Worm (Caenorhabditis elegans): Measurements from ENCODE around the gene hpo-7.
"Not testable (repeated sequence)": the region's sequence is repeated elsewhere in the genome, so short reads cannot be mapped to it uniquely, and the experiment has no call there.

The hpo-7 gene

DNA sequence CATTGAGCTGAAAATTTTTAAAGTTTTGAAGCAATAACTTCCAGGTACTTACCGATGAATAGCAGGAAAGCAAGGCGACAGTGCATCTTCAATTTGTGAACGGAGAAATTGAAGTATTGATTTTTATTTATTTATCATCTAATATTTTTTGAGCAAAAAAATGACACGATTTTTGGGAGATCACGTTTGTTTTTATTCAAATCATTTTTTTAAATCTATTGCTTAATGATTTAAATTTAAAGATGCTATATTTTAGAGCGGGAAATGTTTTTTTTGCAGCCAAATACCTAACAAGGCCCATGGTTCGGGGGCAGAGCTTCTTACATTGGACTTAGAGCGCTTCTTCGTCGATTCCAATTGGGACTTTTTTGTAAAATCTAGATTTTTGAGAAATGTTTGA is 30.9 kb upstream of the hpo-7 start, which contains the start of gene C33C12.4:
C33C12.4 (minus strand) TSS at position 101 of the 400 bp plus-strand sequence.
- TF ChIP-seq ztf-11 (tag; optimal IDR thresholded peaks at IDR 0.05), result no peak
- TF ChIP-seq egl-27 (tag; optimal IDR thresholded peaks at IDR 0.05), result no peak
- TF ChIP-seq nhr-25 (tag; optimal IDR thresholded peaks at IDR 0.05), result no peak
- no peak for TF ChIP-seq nhr-12 (tag; optimal IDR thresholded peaks at IDR 0.05)
- TF ChIP-seq ceh-16 (tag; optimal IDR thresholded peaks at IDR 0.05), result no peak
- no peak for TF ChIP-seq pha-4 (tag; optimal IDR thresholded peaks at IDR 0.05)
- no peak for TF ChIP-seq jun-1 (tag; optimal IDR thresholded peaks at IDR 0.05)
- no peak for TF ChIP-seq zag-1 (tag; optimal IDR thresholded peaks at IDR 0.05)

DNA sequence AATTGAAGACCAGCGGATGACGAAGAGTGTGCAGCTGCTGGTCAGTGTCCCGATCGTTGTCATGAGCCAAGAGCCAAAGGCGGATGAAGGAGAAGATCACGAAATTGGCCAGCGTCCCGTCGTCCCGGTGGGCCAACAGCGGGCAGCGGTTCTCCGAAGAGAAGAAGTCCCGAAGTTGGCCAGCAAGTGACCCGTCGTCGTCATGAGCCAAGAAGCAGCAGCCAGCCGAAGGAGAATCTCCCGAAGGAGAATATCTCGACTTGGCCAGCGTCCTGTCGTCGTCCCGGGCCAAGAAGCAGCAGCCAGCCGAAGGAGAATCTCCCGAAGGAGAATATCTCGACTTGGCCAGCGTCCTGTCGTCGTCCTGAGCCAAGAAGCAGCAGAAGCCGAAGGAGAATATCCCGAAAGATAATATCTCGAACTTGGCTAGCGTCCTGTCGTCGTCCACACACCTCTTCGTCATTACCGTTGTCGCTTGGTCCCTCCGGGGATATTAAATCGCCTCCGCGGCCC is 27.9 kb upstream of the hpo-7 start, which contains the start of gene C33C12.11:
C33C12.11 (minus strand) TSS at position 463 of the 513 bp plus-strand sequence.
- not testable (repeated sequence) for TF ChIP-seq skn-1, R02D3.7, unc-39 (tag; optimal IDR thresholded peaks at IDR 0.05)

DNA sequence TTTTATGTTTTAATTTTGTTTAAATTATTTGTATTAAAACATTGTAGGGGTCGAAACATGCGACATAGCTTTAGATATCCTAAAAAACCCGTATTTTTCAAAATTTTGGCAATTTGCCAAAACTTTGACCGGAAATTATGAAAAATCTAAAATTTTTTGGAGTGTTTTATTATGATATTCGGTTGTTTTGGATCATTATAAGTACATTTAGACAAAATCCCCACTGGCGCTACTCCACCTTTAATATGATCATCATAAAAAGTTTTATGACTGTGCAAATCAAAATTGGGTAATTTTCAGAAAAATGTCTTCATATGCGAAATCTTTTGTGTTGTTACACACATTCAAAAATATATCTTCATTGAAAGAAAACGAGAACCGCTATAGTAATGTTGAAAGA is 18.2 kb upstream of the hpo-7 start, which contains the start of gene math-18:
math-18 (plus strand) TSS at position 301 of the 400 bp plus-strand sequence.
- TF ChIP-seq ZK546.5 (tag; optimal IDR thresholded peaks at IDR 0.05); sea-2 (GFP tag; optimal IDR thresholded peaks at IDR 0.05); pha-4 (tag; optimal IDR thresholded peaks at IDR 0.05): not testable (repeated sequence)

DNA sequence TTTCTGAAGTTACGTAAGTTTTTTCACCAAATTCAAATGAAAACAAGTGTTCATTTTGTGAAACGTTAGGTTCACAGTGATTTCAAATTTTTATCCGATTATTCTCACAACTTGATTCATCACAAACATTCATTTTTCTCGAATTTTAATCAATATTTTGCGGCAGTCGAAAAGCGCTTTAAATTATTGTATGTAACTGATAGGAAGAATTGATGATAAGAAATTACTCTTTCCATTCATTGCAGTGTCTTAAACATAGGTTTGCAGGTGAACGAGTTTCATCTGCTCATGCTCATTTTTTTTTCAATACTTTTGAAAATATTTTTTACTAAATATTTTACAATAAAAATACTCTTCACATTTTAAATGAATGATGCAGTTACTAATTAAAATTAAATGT is 17.0 kb upstream of the hpo-7 start:
- TF ChIP-seq elt-2 (tag; optimal IDR thresholded peaks at IDR 0.05) (no peak), elt-1 (tag; optimal IDR thresholded peaks at IDR 0.05) (no peak), egl-27 (tag; optimal IDR thresholded peaks at IDR 0.05) (no peak), pqm-1 (tag; optimal IDR thresholded peaks at IDR 0.05) (peak; percentile 9), aly-2 (tag; optimal IDR thresholded peaks at IDR 0.05) (no peak), ceh-9 (tag; optimal IDR thresholded peaks at IDR 0.05) (no peak)

DNA sequence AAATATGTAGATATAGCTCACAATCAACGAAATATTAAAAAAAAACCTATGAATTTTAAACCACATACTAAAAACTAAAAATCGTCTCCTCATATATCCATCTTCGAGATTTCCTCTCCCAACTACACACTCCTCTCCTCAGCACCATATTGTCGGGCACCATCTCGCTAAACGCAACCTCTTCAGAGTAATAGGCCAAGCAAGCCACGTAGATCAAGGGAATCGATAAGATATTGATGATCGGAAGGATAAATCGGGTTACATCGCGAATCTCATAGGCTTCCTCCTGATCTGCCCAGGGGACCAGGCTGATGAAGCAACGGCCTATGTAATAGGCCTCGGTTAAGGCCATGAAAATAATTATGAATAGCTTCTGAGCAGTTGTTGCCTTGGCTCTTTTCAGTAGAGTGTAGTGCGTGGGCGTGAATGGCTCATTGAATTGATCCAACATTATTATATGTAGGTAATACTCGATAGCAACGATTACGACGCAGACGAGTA is 15.0 kb upstream of the hpo-7 start, which contains the start of the genes C40A11.7 and C40A11.8:
C40A11.7 (minus strand) TSS at position 101 of the 501 bp plus-strand sequence.
C40A11.8 (minus strand) TSS at position 451 of the 501 bp plus-strand sequence.
- TF ChIP-seq nfya-1 (tag; optimal IDR thresholded peaks at IDR 0.05; ENCODE audit: insufficient read depth) (no peak), tbx-2 (tag; optimal IDR thresholded peaks at IDR 0.05) (no peak), nhr-67 (tag; optimal IDR thresholded peaks at IDR 0.05) (no peak), nhr-25 (tag; optimal IDR thresholded peaks at IDR 0.05) (no peak), lsy-12 (tag; optimal IDR thresholded peaks at IDR 0.05) (no peak), daf-12 (tag; optimal IDR thresholded peaks at IDR 0.05) (no peak), ceh-28 (tag; optimal IDR thresholded peaks at IDR 0.05) (no peak)

DNA sequence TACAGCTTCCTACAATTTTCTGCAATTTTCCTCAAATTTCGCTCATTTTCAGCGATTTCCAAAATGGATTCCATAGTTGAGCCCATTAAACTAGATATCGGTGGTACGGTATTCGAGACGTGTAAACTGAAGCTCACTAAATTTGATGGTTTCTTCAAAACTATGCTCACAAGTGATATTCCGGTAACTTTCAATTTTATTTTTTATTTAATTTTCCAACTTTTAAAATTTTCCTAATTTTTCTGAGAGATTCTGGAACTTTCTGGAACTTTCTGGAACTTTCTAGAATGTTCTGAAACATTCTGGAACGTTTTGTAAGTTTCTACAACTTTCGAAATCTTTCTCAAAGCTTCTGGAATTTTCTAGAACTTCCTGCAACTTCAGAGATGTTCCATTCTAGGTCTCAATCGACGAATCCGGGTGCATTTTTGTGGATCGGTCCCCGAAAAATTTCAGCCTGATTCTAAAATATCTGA is 11.4 kb upstream of the hpo-7 start, which contains the start of gene C40A11.2:
C40A11.2 (plus strand) TSS at position 51 of the 476 bp plus-strand sequence.
- TF ChIP-seq fos-1 (tag; optimal IDR thresholded peaks at IDR 0.05) (no peak), nhr-237 (tag; optimal IDR thresholded peaks at IDR 0.05) (no peak), elt-3 (tag; optimal IDR thresholded peaks at IDR 0.05) (no peak), egl-27 (tag; optimal IDR thresholded peaks at IDR 0.05) (no peak), nhr-28 (tag; optimal IDR thresholded peaks at IDR 0.05) (no peak), eor-1 (tag; optimal IDR thresholded peaks at IDR 0.05) (no peak), R02D3.7 (tag; optimal IDR thresholded peaks at IDR 0.05) (no peak), ceh-82 (tag; optimal IDR thresholded peaks at IDR 0.05) (no peak), zag-1 (tag; optimal IDR thresholded peaks at IDR 0.05) (no peak), lsy-12 (tag; optimal IDR thresholded peaks at IDR 0.05) (no peak), ceh-28 (tag; optimal IDR thresholded peaks at IDR 0.05) (no peak)

Measured in whole organism, L3 larva.